Worm (Caenorhabditis elegans) whole organism, late embryonic: ENCODE results near the gene nhr-167.

Experiments
- C08G9.2 ChIP-seq: sonication (generic microtip); optimal IDR thresholded peaks from 2 replicates; lab custom pipeline; 2016; ENCODE audit warnings: mild to moderate bottlenecking, missing genetic modification characterization, moderate library complexity, missing compliant biosample characterization
- C38D4.7 ChIP-seq: fragments of 200-800 bp; sonication (Bioruptor generic); optimal IDR thresholded peaks from 2 replicates; lab custom pipeline; 2018; ENCODE audit warnings: mild to moderate bottlenecking, missing genetic modification characterization, moderate library complexity, missing compliant biosample characterization
- ahr-1 ChIP-seq: sonication (generic microtip); optimal IDR thresholded peaks from 2 replicates; lab custom pipeline; 2016; ENCODE audit warnings: missing genetic modification characterization, missing compliant biosample characterization
- ama-1 ChIP-seq: fragments of 150-350 bp; optimal IDR thresholded peaks from 2 replicates; lab custom pipeline; 2014
- ceh-18 ChIP-seq: sonication (generic microtip); optimal IDR thresholded peaks from 2 replicates; lab custom pipeline; 2016; ENCODE audit warnings: missing genetic modification characterization, missing compliant biosample characterization
- ceh-19 ChIP-seq: fragments of 200-800 bp; sonication (Bioruptor generic); optimal IDR thresholded peaks from 2 replicates; lab custom pipeline; 2018; ENCODE audit warnings: mild to moderate bottlenecking, missing genetic modification characterization, missing compliant biosample characterization
- ceh-22 ChIP-seq: sonication (generic microtip); optimal IDR thresholded peaks from 2 replicates; lab custom pipeline; 2017; ENCODE audit warnings: missing biosample characterization, missing genetic modification characterization
- ceh-24 ChIP-seq: sonication (generic microtip); optimal IDR thresholded peaks from 2 replicates; lab custom pipeline; 2016; ENCODE audit warnings: mild to moderate bottlenecking, missing genetic modification characterization, missing compliant biosample characterization
- ceh-30 ChIP-seq: fragments of 150-350 bp; optimal IDR thresholded peaks from 2 replicates; lab custom pipeline; 2014; ENCODE audit warnings: missing biosample characterization, missing genetic modification characterization
- ceh-31 ChIP-seq: sonication (generic microtip); optimal IDR thresholded peaks from 2 replicates; lab custom pipeline; 2016; ENCODE audit warnings: missing genetic modification characterization, missing compliant biosample characterization
- ceh-34 ChIP-seq: sonication (generic microtip); optimal IDR thresholded peaks from 2 replicates; lab custom pipeline; 2016; ENCODE audit warnings: mild to moderate bottlenecking, missing genetic modification characterization, missing compliant biosample characterization
- ceh-45 ChIP-seq: fragments of 200-800 bp; sonication (Bioruptor generic); IDR thresholded peaks from 2 replicates; pipeline ENCODE4 v1.3.6; 2022; ENCODE audit warnings: missing genetic modification reagents, missing genetic modification characterization, missing compliant biosample characterization
- ceh-6 ChIP-seq: fragments of 200-800 bp; sonication (Bioruptor generic); optimal IDR thresholded peaks from 2 replicates; lab custom pipeline; 2018; ENCODE audit warnings: mild to moderate bottlenecking, missing genetic modification characterization, missing compliant biosample characterization
- dmd-4 ChIP-seq: sonication (generic microtip); optimal IDR thresholded peaks from 2 replicates; lab custom pipeline; 2016; ENCODE audit warnings: borderline replicate concordance, missing genetic modification characterization, missing compliant biosample characterization
- elt-4 ChIP-seq: sonication (generic microtip); optimal IDR thresholded peaks from 2 replicates; lab custom pipeline; 2016; ENCODE audit warnings: missing genetic modification characterization, missing compliant biosample characterization
- fkh-6 ChIP-seq: sonication (generic microtip); optimal IDR thresholded peaks from 2 replicates; lab custom pipeline; 2016; ENCODE audit warnings: missing genetic modification characterization, missing compliant biosample characterization
- gmeb-2 ChIP-seq: sonication (generic microtip); optimal IDR thresholded peaks from 2 replicates; lab custom pipeline; 2016; ENCODE audit warnings: missing genetic modification characterization, inconsistent platforms, missing compliant biosample characterization
- hlh-13 ChIP-seq: fragments of 200-800 bp; sonication (Bioruptor generic); optimal IDR thresholded peaks from 2 replicates; lab custom pipeline; 2018; ENCODE audit warnings: mild to moderate bottlenecking, missing genetic modification characterization, missing compliant biosample characterization
- madf-2 ChIP-seq: sonication (generic microtip); optimal IDR thresholded peaks from 2 replicates; lab custom pipeline; 2017; ENCODE audit warnings: missing genetic modification characterization, missing compliant biosample characterization
- nfya-1 ChIP-seq: sonication (generic microtip); optimal IDR thresholded peaks from 2 replicates; lab custom pipeline; 2017; ENCODE audit warnings: missing genetic modification characterization, mild to moderate bottlenecking, missing compliant biosample characterization, antibody characterized with exemption, moderate library complexity
- nhr-11 ChIP-seq: fragments of 150-350 bp; optimal IDR thresholded peaks from 2 replicates; lab custom pipeline; 2014; ENCODE audit warnings: missing biosample characterization, missing genetic modification characterization
- nhr-232 ChIP-seq: sonication (generic microtip); optimal IDR thresholded peaks from 2 replicates; lab custom pipeline; 2016; ENCODE audit warnings: missing genetic modification characterization, missing compliant biosample characterization
- odd-2 ChIP-seq: sonication (generic microtip); optimal IDR thresholded peaks from 2 replicates; lab custom pipeline; 2017; ENCODE audit warnings: antibody characterized with exemption, mild to moderate bottlenecking, missing genetic modification characterization, missing compliant biosample characterization
- pax-1 ChIP-seq: fragments of 150-350 bp; optimal IDR thresholded peaks from 2 replicates; lab custom pipeline; 2014; ENCODE audit warnings: missing biosample characterization, missing genetic modification characterization
- pha-4 ChIP-seq: fragments of 150-350 bp; optimal IDR thresholded peaks from 2 replicates; lab custom pipeline; 2018; ENCODE audit warnings: missing biosample characterization, missing genetic modification reagents, missing genetic modification characterization
- pqm-1 ChIP-seq: sonication (generic microtip); optimal IDR thresholded peaks from 2 replicates; lab custom pipeline; 2016; ENCODE audit warnings: missing genetic modification characterization, missing compliant biosample characterization
- rnt-1 ChIP-seq: sonication (generic microtip); optimal IDR thresholded peaks from 2 replicates; lab custom pipeline; 2016; ENCODE audit warnings: missing genetic modification characterization, missing compliant biosample characterization
- sdc-2 ChIP-seq: sonication (generic microtip); optimal IDR thresholded peaks from 2 replicates; lab custom pipeline; 2016; ENCODE audit warnings: missing genotype, missing genetic modification characterization, missing compliant biosample characterization
- sox-2 ChIP-seq: fragments of 200-800 bp; sonication (Bioruptor generic); IDR thresholded peaks from 2 replicates; pipeline ENCODE4 v1.3.6; 2022; ENCODE audit warnings: missing genetic modification reagents, missing genetic modification characterization, missing compliant biosample characterization
- sox-4 ChIP-seq: sonication (generic microtip); optimal IDR thresholded peaks from 2 replicates; lab custom pipeline; 2017; ENCODE audit warnings: mild to moderate bottlenecking, missing genetic modification characterization, inconsistent platforms, missing compliant biosample characterization
- tbx-7 ChIP-seq: sonication (generic microtip); optimal IDR thresholded peaks from 2 replicates; lab custom pipeline; 2016; ENCODE audit warnings: missing genotype, missing genetic modification characterization, missing compliant biosample characterization
- unc-3 ChIP-seq, 2 experiments: fragments of 200-800 bp in 1 of 2; sonication (Bioruptor generic) in 1 of 2; sonication (generic microtip) in 1 of 2; conservative IDR thresholded peaks in 1 of 2; optimal IDR thresholded peaks in 1 of 2; 2 replicates each; pipeline versions ENCODE4 v1.3.6 to Lab custom; 2016 to 2022; ENCODE audit warnings: missing compliant biosample characterization in 2 of 2, missing genetic modification characterization in 2 of 2, missing genetic modification reagents in 1 of 2
- unc-42 ChIP-seq: sonication (generic microtip); optimal IDR thresholded peaks from 2 replicates; lab custom pipeline; 2016; ENCODE audit warnings: missing genotype, missing genetic modification characterization, missing compliant biosample characterization
- unc-55 ChIP-seq: sonication (generic microtip); optimal IDR thresholded peaks from 2 replicates; lab custom pipeline; 2017; ENCODE audit warnings: missing biosample characterization, missing genetic modification reagents, missing genetic modification characterization

Gene nhr-167

ce11 chrX:11992778-11993177 is 10.9 kb upstream of the nhr-167 start:
- TF ChIP-seq ceh-18 = no peak

DNA sequence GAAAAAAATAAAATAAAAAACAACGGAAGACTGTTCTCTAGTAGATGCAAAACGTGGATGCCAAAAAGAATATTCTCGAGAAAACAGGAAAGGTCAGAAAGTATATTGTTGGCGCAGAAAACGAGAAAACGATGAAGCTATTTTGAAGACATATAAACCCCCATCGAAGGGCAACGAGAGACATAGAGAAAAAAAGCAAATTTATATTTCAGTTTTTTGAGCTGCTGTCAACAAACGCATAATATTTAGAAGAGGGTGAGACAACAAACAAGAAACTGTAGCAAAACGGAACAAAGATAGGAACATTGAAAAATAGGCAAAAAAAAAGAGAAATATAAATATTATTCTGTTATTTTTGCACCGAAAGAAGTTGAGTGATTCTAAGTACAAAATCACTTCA is 10.4 kb upstream of the nhr-167 start:
- no peak for TF ChIP-seq sox-4 (tag; lab: Kevin White, UChicago)
- TF ChIP-seq pha-4 (tag; lab: Kevin White, UChicago) = no peak
- TF ChIP-seq tbx-7 (tag; lab: Kevin White, UChicago) = no peak

- TF ChIP-seq hlh-13 (no peak), madf-2 (tag; lab: Kevin White, UChicago) (no peak), ceh-24 (tag; lab: Kevin White, UChicago) (no peak), pqm-1 (tag; lab: Kevin White, UChicago) (no peak), nhr-232 (tag; lab: Kevin White, UChicago) (no peak), ceh-19 (GFP tag; lab: Kevin White, UChicago) (no peak), odd-2 (tag; lab: Kevin White, UChicago) (no peak), unc-55 (GFP tag; lab: Kevin White, UChicago) (no peak), gmeb-2 (tag; lab: Kevin White, UChicago) (no peak), ceh-34 (no peak)
Observed at ce11 chrX:11987900-11988364, 6.0 kb upstream of the nhr-167 start, which contains the start of gene C49F5.6. Gene C49F5.6 (plus strand): TSS chrX:11988314.

- TF ChIP-seq dmd-4 (no peak), nhr-11 (tag; lab: Kevin White, UChicago) (no peak), elt-4 (tag; lab: Kevin White, UChicago) (no peak), unc-3 (GFP tag; conservative IDR thresholded peaks at IDR 0.05; lab: Robert Waterston, UW) (no peak), unc-3 (tag; optimal IDR thresholded peaks at IDR 0.05; lab: Kevin White, UChicago) (no peak), pax-1 (tag; lab: Kevin White, UChicago) (no peak), sdc-2 (tag; lab: Kevin White, UChicago) (no peak), pha-4 (tag; lab: Kevin White, UChicago) (no peak), ceh-30 (tag; lab: Kevin White, UChicago) (no peak), rnt-1 (no peak)
- TF ChIP-seq, all 69 proteins: peak for 0
Observed at ce11 chrX:11985887-11986286, 4.0 kb upstream of the nhr-167 start, which contains the start of gene C49F5.5. Gene C49F5.5 (plus strand): TSS chrX:11986187.

DNA sequence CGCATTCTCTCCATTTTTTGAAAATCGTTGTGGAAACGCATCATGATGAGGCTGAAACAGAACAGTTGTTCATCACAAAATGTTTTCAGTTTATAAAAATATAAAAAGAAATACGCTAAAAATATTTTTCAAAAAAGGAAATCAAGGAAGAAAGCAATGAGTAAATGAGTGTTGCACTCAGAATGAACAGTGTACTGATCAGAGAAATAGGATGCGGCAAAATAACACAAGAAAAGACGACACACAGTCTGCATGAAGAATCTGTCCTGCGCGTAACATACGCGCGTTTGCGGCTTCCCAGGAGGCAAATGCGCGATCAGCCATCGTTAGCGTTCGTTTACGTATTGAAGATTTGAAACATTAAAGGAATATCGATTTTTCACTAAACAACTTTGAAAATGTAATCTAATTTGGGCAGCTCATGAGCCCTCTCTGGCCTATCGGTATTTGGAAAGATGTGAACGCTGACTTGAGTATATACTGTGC is 1.7 kb upstream of the nhr-167 start, which contains the start of gene C49F5.3:
Gene C49F5.3, minus strand, starts transcription at position 51 of the 486 bp plus-strand sequence.
- TF ChIP-seq C38D4.7 (no peak), ahr-1 (tag; lab: Kevin White, UChicago) (no peak), ceh-45 (no peak), sox-2 (no peak), nfya-1 (tag; lab: Kevin White, UChicago) (no peak), ama-1 (no peak), C08G9.2 (tag; lab: Kevin White, UChicago) (no peak), unc-42 (tag; lab: Kevin White, UChicago) (no peak), fkh-6 (tag; lab: Kevin White, UChicago) (no peak), ceh-31 (tag; lab: Kevin White, UChicago) (no peak), ceh-22 (no peak), sox-4 (tag; lab: Kevin White, UChicago) (no peak), ceh-6 (GFP tag; lab: Kevin White, UChicago) (no peak), ceh-19 (GFP tag; lab: Kevin White, UChicago) (no peak), ceh-30 (tag; lab: Kevin White, UChicago) (no peak)
